Worm (Caenorhabditis elegans) whole organism, midembryonic: ENCODE results near the gene F08D12.2.

Source experiments
- T22C8.4 ChIP-seq: fragments of 200-800 bp; sonication (Bioruptor generic); IDR thresholded peaks from 2 replicates; pipeline ENCODE4 v1.3.6; 2022; ENCODE audit warnings: missing genetic modification characterization, missing compliant biosample characterization
- med-1 ChIP-seq: sonication (generic microtip); optimal IDR thresholded peaks from 2 replicates; lab custom pipeline; 2017; ENCODE audit warnings: missing genetic modification characterization, mild to moderate bottlenecking, missing compliant biosample characterization, antibody characterized with exemption, missing genetic modification reagents; ENCODE audit not compliant: insufficient read depth
- tab-1 ChIP-seq: fragments of 200-800 bp; sonication (Bioruptor generic); IDR thresholded peaks from 2 replicates; pipeline ENCODE4 v1.3.6; 2022; ENCODE audit warnings: missing genetic modification characterization, missing compliant biosample characterization
- ztf-23 ChIP-seq: fragments of 200-800 bp; sonication (Bioruptor generic); IDR thresholded peaks from 2 replicates; pipeline ENCODE4 v1.3.6; 2022; ENCODE audit warnings: missing genetic modification reagents, missing genetic modification characterization, missing compliant biosample characterization
- ztf-29 ChIP-seq: fragments of 200-800 bp; sonication (Bioruptor generic); IDR thresholded peaks from 2 replicates; pipeline ENCODE4 v1.3.6; 2022; ENCODE audit warnings: missing genetic modification reagents, missing genetic modification characterization, missing compliant biosample characterization

- TF ChIP-seq ztf-23 (GFP tag; lab: Robert Waterston, UW) (no peak), med-1 (GFP tag; lab: Kevin White, UChicago) (no peak), T22C8.4 (GFP tag; lab: Robert Waterston, UW) (no peak), tab-1 (GFP tag; lab: Robert Waterston, UW) (no peak), ztf-29 (GFP tag; lab: Robert Waterston, UW) (no peak)
These were observed 6.6 kb upstream of the F08D12.2 start, which contains the start of gene fbxb-111 for ce11 chrII:2774904-2775303.
